Worm (Caenorhabditis elegans) whole organism, L4/young adult: Measurements from ENCODE around the gene irld-11.

ENCODE experiments used
- W03F9.2 ChIP-seq: fragments of 150-350 bp; optimal IDR thresholded peaks from 2 replicates; lab custom pipeline; 2014; ENCODE audit warnings: missing biosample characterization, missing genetic modification characterization
- dao-5 ChIP-seq: sonication (generic microtip); optimal IDR thresholded peaks from 2 replicates; lab custom pipeline; 2016; ENCODE audit warnings: missing genotype, missing genetic modification characterization, moderate library complexity, missing compliant biosample characterization
- him-1 ChIP-seq: sonication (generic microtip); optimal IDR thresholded peaks from 2 replicates; lab custom pipeline; 2016; ENCODE audit warnings: missing genotype, missing genetic modification reagents, missing genetic modification characterization, missing compliant biosample characterization

- no peak for TF ChIP-seq dao-5 (tag; lab: Kevin White, UChicago)
- no peak for TF ChIP-seq him-1 (tag; lab: Kevin White, UChicago)
- TF ChIP-seq W03F9.2, result no peak
Measured at ce11 chrV:1620537-1620936, 34.4 kb upstream of the irld-11 start.
